Worm (Caenorhabditis elegans) whole organism, midembryonic: ENCODE data around the gene lin-3.

ENCODE experiments used
- T22C8.4 ChIP-seq: fragments of 200-800 bp; sonication (Bioruptor generic); IDR thresholded peaks from 2 replicates; pipeline ENCODE4 v1.3.6; 2022; ENCODE audit warnings: missing genetic modification characterization, missing compliant biosample characterization
- cog-1 ChIP-seq: sonication (generic microtip); optimal IDR thresholded peaks from 2 replicates; lab custom pipeline; 2016; ENCODE audit warnings: missing genetic modification characterization, missing compliant biosample characterization
- flt-1 ChIP-seq: fragments of 200-800 bp; sonication (Bioruptor generic); IDR thresholded peaks from 2 replicates; pipeline ENCODE4 v1.3.6; 2022; ENCODE audit warnings: missing genetic modification characterization, missing compliant biosample characterization
- klf-2 ChIP-seq: fragments of 200-800 bp; sonication (Bioruptor generic); conservative IDR thresholded peaks from 2 replicates; pipeline ENCODE4 v1.3.6; 2022; ENCODE audit warnings: missing genetic modification reagents, missing genetic modification characterization, missing compliant biosample characterization
- med-1 ChIP-seq: sonication (generic microtip); optimal IDR thresholded peaks from 2 replicates; lab custom pipeline; 2017; ENCODE audit warnings: missing genetic modification characterization, mild to moderate bottlenecking, missing compliant biosample characterization, antibody characterized with exemption, missing genetic modification reagents; ENCODE audit not compliant: insufficient read depth
- ref-1 ChIP-seq: fragments of 200-800 bp; sonication (Bioruptor generic); conservative IDR thresholded peaks from 2 replicates; pipeline ENCODE4 v1.3.6; 2022; ENCODE audit warnings: missing genetic modification reagents, missing genetic modification characterization, missing compliant biosample characterization
- tab-1 ChIP-seq: fragments of 200-800 bp; sonication (Bioruptor generic); IDR thresholded peaks from 2 replicates; pipeline ENCODE4 v1.3.6; 2022; ENCODE audit warnings: missing genetic modification characterization, missing compliant biosample characterization
- ztf-23 ChIP-seq: fragments of 200-800 bp; sonication (Bioruptor generic); IDR thresholded peaks from 2 replicates; pipeline ENCODE4 v1.3.6; 2022; ENCODE audit warnings: missing genetic modification reagents, missing genetic modification characterization, missing compliant biosample characterization
- ztf-29 ChIP-seq: fragments of 200-800 bp; sonication (Bioruptor generic); IDR thresholded peaks from 2 replicates; pipeline ENCODE4 v1.3.6; 2022; ENCODE audit warnings: missing genetic modification reagents, missing genetic modification characterization, missing compliant biosample characterization

The lin-3 gene

ce11 chrIV:11053652-11054317, at the start of gene lin-3, which contains the start of gene F36H1.12:
TSS of gene lin-3 (plus strand) at chrIV:11054308.
TSS of gene F36H1.12 (minus strand) at chrIV:11053702.
- TF ChIP-seq T22C8.4 (GFP tag; lab: Robert Waterston, UW) (no peak), tab-1 (GFP tag; lab: Robert Waterston, UW) (no peak), med-1 (GFP tag; lab: Kevin White, UChicago) (no peak), ref-1 (GFP tag; lab: Robert Waterston, UW) (no peak), ztf-29 (GFP tag; lab: Robert Waterston, UW) (no peak), ztf-23 (no peak), klf-2 (no peak), flt-1 (GFP tag; lab: Robert Waterston, UW) (no peak), cog-1 (tag; lab: Kevin White, UChicago) (no peak)

ce11 chrIV:11006383-11006782, 47.7 kb upstream of the lin-3 start:
- TF ChIP-seq T22C8.4 (GFP tag; lab: Robert Waterston, UW) = no peak
- no peak for TF ChIP-seq ref-1 (GFP tag; lab: Robert Waterston, UW)
- no peak for TF ChIP-seq med-1 (GFP tag; lab: Kevin White, UChicago)

- TF ChIP-seq med-1 (GFP tag; lab: Kevin White, UChicago) (no peak), klf-2 (no peak), flt-1 (GFP tag; lab: Robert Waterston, UW) (no peak)
Observed at ce11 chrIV:11006868-11007267, 47.2 kb upstream of the lin-3 start.

- TF ChIP-seq T22C8.4 (GFP tag; lab: Robert Waterston, UW) = no peak
Observed at ce11 chrIV:11008255-11008654, 45.9 kb upstream of the lin-3 start.

ce11 chrIV:11008996-11009395, 45.1 kb upstream of the lin-3 start, which contains the start of gene F13H10.6:
TSS of gene F13H10.6 (plus strand) at chrIV:11009296.
- TF ChIP-seq klf-2 (no peak), tab-1 (GFP tag; lab: Robert Waterston, UW) (no peak), T22C8.4 (GFP tag; lab: Robert Waterston, UW) (no peak), ref-1 (GFP tag; lab: Robert Waterston, UW) (no peak), flt-1 (GFP tag; lab: Robert Waterston, UW) (no peak), cog-1 (tag; lab: Kevin White, UChicago) (no peak), ztf-29 (GFP tag; lab: Robert Waterston, UW) (no peak), ztf-23 (no peak), med-1 (GFP tag; lab: Kevin White, UChicago) (no peak)

- TF ChIP-seq T22C8.4 (GFP tag; lab: Robert Waterston, UW) (no peak), ref-1 (GFP tag; lab: Robert Waterston, UW) (no peak), ztf-29 (GFP tag; lab: Robert Waterston, UW) (no peak), ztf-23 (no peak)
Observed at ce11 chrIV:11009928-11010327, 44.2 kb upstream of the lin-3 start.

- TF ChIP-seq T22C8.4 (GFP tag; lab: Robert Waterston, UW) = no peak
- no peak for TF ChIP-seq klf-2
- TF ChIP-seq ztf-23 = no peak
- no peak for TF ChIP-seq ref-1 (GFP tag; lab: Robert Waterston, UW)
- TF ChIP-seq med-1 (GFP tag; lab: Kevin White, UChicago) = no peak
- no peak for TF ChIP-seq flt-1 (GFP tag; lab: Robert Waterston, UW)
- TF ChIP-seq ztf-29 (GFP tag; lab: Robert Waterston, UW) = no peak
- no peak for TF ChIP-seq cog-1 (tag; lab: Kevin White, UChicago)
- TF ChIP-seq tab-1 (GFP tag; lab: Robert Waterston, UW) = no peak
Observed at ce11 chrIV:11011920-11012319, 42.2 kb upstream of the lin-3 start, which contains the start of gene ndx-9. TSS of gene ndx-9 (minus strand) at chrIV:11012020.

ce11 chrIV:11015881-11016280, 38.2 kb upstream of the lin-3 start, which contains the start of gene F13H10.3:
TSS of gene F13H10.3 (minus strand) at chrIV:11015953.
- no peak for TF ChIP-seq klf-2
- no peak for TF ChIP-seq ref-1 (GFP tag; lab: Robert Waterston, UW)

- TF ChIP-seq tab-1 (GFP tag; lab: Robert Waterston, UW) (no peak), flt-1 (GFP tag; lab: Robert Waterston, UW) (no peak), ztf-29 (GFP tag; lab: Robert Waterston, UW) (no peak), ref-1 (GFP tag; lab: Robert Waterston, UW) (no peak), ztf-23 (no peak), T22C8.4 (GFP tag; lab: Robert Waterston, UW) (no peak), klf-2 (no peak), med-1 (GFP tag; lab: Kevin White, UChicago) (no peak), cog-1 (tag; lab: Kevin White, UChicago) (no peak)
Observed at ce11 chrIV:11019962-11020550, 34.1 kb upstream of the lin-3 start, which contains the start of gene F13H10.8. TSS of gene F13H10.8 (plus strand) at chrIV:11020517.

- TF ChIP-seq ref-1 (GFP tag; lab: Robert Waterston, UW) (no peak), med-1 (GFP tag; lab: Kevin White, UChicago) (no peak), ztf-23 (no peak), flt-1 (GFP tag; lab: Robert Waterston, UW) (no peak), ztf-29 (GFP tag; lab: Robert Waterston, UW) (no peak), cog-1 (tag; lab: Kevin White, UChicago) (no peak), T22C8.4 (GFP tag; lab: Robert Waterston, UW) (no peak), tab-1 (GFP tag; lab: Robert Waterston, UW) (no peak), klf-2 (no peak)
Observed at ce11 chrIV:11021512-11022268, 32.4 kb upstream of the lin-3 start, which contains the start of gene mogs-1. TSS of gene mogs-1 (minus strand) at chrIV:11021928.
